Fruit fly (Drosophila melanogaster) whole organism, embryonic: Measurements from ENCODE around the gene Nthl1.

Source experiments
- Atf6 ChIP-seq: fragments of 200-800 bp; sonication (Bioruptor generic); IDR thresholded peaks from 2 replicates; pipeline ENCODE4 v1.3.6; 2022; ENCODE audit warnings: missing biosample characterization, missing genetic modification characterization
- CG10321 ChIP-seq: fragments of 200-800 bp; sonication (Bioruptor generic); IDR thresholded peaks from 2 replicates; pipeline ENCODE4 v1.3.6; 2022; ENCODE audit warnings: missing biosample characterization, missing genetic modification characterization
- CG10543 ChIP-seq: fragments of 200-800 bp; sonication (Bioruptor generic); optimal IDR thresholded peaks from 3 replicates; lab custom pipeline; 2017; ENCODE audit warnings: missing biosample characterization, mild to moderate bottlenecking, missing genetic modification characterization, moderate library complexity
- CG11085 ChIP-seq: fragments of 200-800 bp; sonication (Bioruptor generic); IDR thresholded peaks from 2 replicates; pipeline ENCODE4 v1.3.6; 2022; ENCODE audit warnings: missing biosample characterization, missing genetic modification characterization
- CG11696 ChIP-seq: fragments of 200-800 bp; sonication (Bioruptor generic); IDR thresholded peaks from 2 replicates; pipeline ENCODE4 v1.3.6; 2022; ENCODE audit warnings: missing biosample characterization, missing genetic modification characterization
- CG13287 ChIP-seq: fragments of 200-800 bp; sonication (Bioruptor generic); IDR thresholded peaks from 2 replicates; pipeline ENCODE4 v1.3.6; 2022; ENCODE audit warnings: missing biosample characterization, missing genetic modification characterization; ENCODE audit not compliant: partially characterized antibody
- CG16815 ChIP-seq: fragments of 200-800 bp; sonication (Bioruptor generic); optimal IDR thresholded peaks from 3 replicates; lab custom pipeline; 2017; ENCODE audit warnings: missing biosample characterization, mild to moderate bottlenecking, missing genetic modification characterization
- CG18619 ChIP-seq: fragments of 200-800 bp; sonication (Bioruptor generic); optimal IDR thresholded peaks from 3 replicates; lab custom pipeline; 2017; ENCODE audit warnings: missing biosample characterization, mild to moderate bottlenecking, missing genetic modification characterization
- CG2875 ChIP-seq: fragments of 200-800 bp; sonication (Bioruptor generic); optimal IDR thresholded peaks from 2 replicates; lab custom pipeline; 2017; ENCODE audit warnings: missing biosample characterization, mild to moderate bottlenecking, missing genetic modification characterization, missing genetic modification reagents
- CG32767 ChIP-seq: fragments of 200-800 bp; sonication (Bioruptor generic); IDR thresholded peaks from 2 replicates; pipeline ENCODE4 v1.3.6; 2022; ENCODE audit warnings: missing biosample characterization, missing genetic modification characterization
- CG34376 ChIP-seq: fragments of 200-800 bp; sonication (Bioruptor generic); optimal IDR thresholded peaks from 2 replicates; lab custom pipeline; 2018; ENCODE audit warnings: missing biosample characterization, mild to moderate bottlenecking, missing genetic modification characterization
- CG4404 ChIP-seq: fragments of 200-800 bp; sonication (Bioruptor generic); IDR thresholded peaks from 2 replicates; pipeline ENCODE4 v1.3.6; 2022; ENCODE audit warnings: missing biosample characterization, missing genetic modification characterization
- CG6765 ChIP-seq: fragments of 200-800 bp; sonication (Bioruptor generic); optimal IDR thresholded peaks from 3 replicates; lab custom pipeline; 2017; ENCODE audit warnings: missing biosample characterization, mild to moderate bottlenecking, missing genetic modification characterization
- CG6854 ChIP-seq: fragments of 200-800 bp; sonication (Bioruptor generic); optimal IDR thresholded peaks from 3 replicates; lab custom pipeline; 2017; ENCODE audit warnings: missing biosample characterization, mild to moderate bottlenecking, missing genetic modification characterization
- CG9215 ChIP-seq: fragments of 200-800 bp; sonication (Bioruptor generic); IDR thresholded peaks from 2 replicates; pipeline ENCODE4 v1.3.6; 2022; ENCODE audit warnings: missing biosample characterization, missing genetic modification characterization
- CG9609 ChIP-seq: fragments of 200-800 bp; sonication (Bioruptor generic); optimal IDR thresholded peaks from 3 replicates; lab custom pipeline; 2016; ENCODE audit warnings: missing biosample characterization, missing genetic modification characterization
- CkIIα-i1 ChIP-seq: fragments of 200-800 bp; sonication (Bioruptor generic); IDR thresholded peaks from 2 replicates; pipeline ENCODE4 v1.3.6; 2022; ENCODE audit warnings: missing biosample characterization, missing genetic modification characterization
- D19B ChIP-seq: fragments of 200-800 bp; sonication (Bioruptor generic); optimal IDR thresholded peaks from 2 replicates; lab custom pipeline; 2017; ENCODE audit warnings: missing biosample characterization, mild to moderate bottlenecking, missing genetic modification characterization
- Dip3 ChIP-seq: fragments of 200-800 bp; sonication (Bioruptor generic); optimal IDR thresholded peaks from 3 replicates; lab custom pipeline; 2016; ENCODE audit warnings: missing biosample characterization, missing genetic modification characterization
- Elba2 ChIP-seq: fragments of 200-800 bp; sonication (Bioruptor generic); optimal IDR thresholded peaks from 3 replicates; lab custom pipeline; 2016; ENCODE audit warnings: missing biosample characterization, missing genetic modification characterization
- HHEX ChIP-seq: fragments of 200-800 bp; sonication (Bioruptor generic); optimal IDR thresholded peaks from 3 replicates; lab custom pipeline; 2017; ENCODE audit warnings: missing biosample characterization, mild to moderate bottlenecking, missing genetic modification characterization, missing genetic modification reagents
- Hsf ChIP-seq: fragments of 200-800 bp; sonication (Bioruptor generic); optimal IDR thresholded peaks from 3 replicates; lab custom pipeline; 2016; ENCODE audit warnings: missing biosample characterization, missing genetic modification characterization
- Nf-YB ChIP-seq: fragments of 200-800 bp; sonication (Bioruptor generic); optimal IDR thresholded peaks from 3 replicates; lab custom pipeline; 2019; ENCODE audit warnings: missing biosample characterization, mild to moderate bottlenecking, missing genetic modification characterization, moderate library complexity
- PHDP ChIP-seq: fragments of 200-800 bp; sonication (Bioruptor generic); optimal IDR thresholded peaks from 3 replicates; lab custom pipeline; 2018; ENCODE audit warnings: missing biosample characterization, mild to moderate bottlenecking, missing genetic modification characterization, moderate library complexity
- Poxn ChIP-seq: fragments of 200-800 bp; sonication (Bioruptor generic); IDR thresholded peaks from 2 replicates; pipeline ENCODE4 v1.3.6; 2022; ENCODE audit warnings: missing biosample characterization, missing genetic modification characterization
- abd-A ChIP-seq: fragments of 200-800 bp; sonication (Bioruptor generic); optimal IDR thresholded peaks from 3 replicates; lab custom pipeline; 2019; ENCODE audit warnings: missing biosample characterization, mild to moderate bottlenecking, missing genetic modification characterization, moderate library complexity
- ato ChIP-seq: fragments of 200-800 bp; sonication (Bioruptor generic); IDR thresholded peaks from 2 replicates; pipeline ENCODE4 v1.3.6; 2022; ENCODE audit warnings: missing biosample characterization, missing genetic modification characterization; ENCODE audit not compliant: partially characterized antibody
- chinmo ChIP-seq: fragments of 200-800 bp; sonication (Bioruptor generic); IDR thresholded peaks from 4 replicates; pipeline ENCODE4 v1.3.6; 2022; ENCODE audit warnings: missing biosample characterization, missing genetic modification characterization; ENCODE audit not compliant: partially characterized antibody
- chm ChIP-seq: fragments of 200-800 bp; sonication (Bioruptor generic); IDR thresholded peaks from 2 replicates; pipeline ENCODE4 v1.3.6; 2022; ENCODE audit warnings: missing biosample characterization, missing genetic modification characterization
- crp ChIP-seq, 2 experiments: fragments of 200-800 bp; sonication (Bioruptor generic); optimal IDR thresholded peaks; 2 replicates in 1 of 2; 3 replicates in 1 of 2; lab custom pipeline; 2017; ENCODE audit warnings: missing biosample characterization in 2 of 2, missing genetic modification characterization in 2 of 2, mild to moderate bottlenecking in 1 of 2, moderate library complexity in 1 of 2
- dati ChIP-seq: fragments of 200-800 bp; sonication (Bioruptor generic); IDR thresholded peaks from 2 replicates; pipeline ENCODE4 v1.3.6; 2022; ENCODE audit warnings: missing biosample characterization, missing genetic modification characterization
- ewg ChIP-seq: fragments of 200-800 bp; sonication (Bioruptor generic); optimal IDR thresholded peaks from 3 replicates; lab custom pipeline; 2017; ENCODE audit warnings: mild to moderate bottlenecking, missing biosample characterization, missing genetic modification reagents, missing genetic modification characterization
- gcm ChIP-seq: fragments of 200-800 bp; sonication (Bioruptor generic); optimal IDR thresholded peaks from 2 replicates; lab custom pipeline; 2019; ENCODE audit warnings: missing biosample characterization, mild to moderate bottlenecking, missing genetic modification characterization, moderate library complexity
- gcm2 ChIP-seq: fragments of 200-800 bp; sonication (Bioruptor generic); optimal IDR thresholded peaks from 2 replicates; lab custom pipeline; 2016; ENCODE audit warnings: missing biosample characterization, missing genetic modification characterization
- gsb ChIP-seq: fragments of 200-800 bp; sonication (Bioruptor generic); IDR thresholded peaks from 2 replicates; pipeline ENCODE4 v1.3.6; 2022; ENCODE audit warnings: missing biosample characterization, missing genetic modification characterization
- hb ChIP-seq: fragments of 200-800 bp; sonication (Bioruptor generic); IDR thresholded peaks from 3 replicates; pipeline ENCODE4 v1.3.6; 2022; ENCODE audit warnings: missing biosample characterization, missing genetic modification characterization; ENCODE audit not compliant: partially characterized antibody
- klu ChIP-seq: fragments of 200-800 bp; sonication (Bioruptor generic); IDR thresholded peaks from 2 replicates; pipeline ENCODE4 v1.3.6; 2022; ENCODE audit warnings: missing biosample characterization, missing genetic modification characterization
- lab ChIP-seq: fragments of 200-800 bp; sonication (Bioruptor generic); optimal IDR thresholded peaks from 3 replicates; lab custom pipeline; 2017; ENCODE audit warnings: missing biosample characterization, missing genetic modification characterization, mild to moderate bottlenecking, moderate library complexity, missing genetic modification reagents
- sd ChIP-seq: fragments of 200-800 bp; sonication (Bioruptor generic); optimal IDR thresholded peaks from 3 replicates; lab custom pipeline; 2018; ENCODE audit warnings: missing biosample characterization, mild to moderate bottlenecking, missing genetic modification characterization, moderate library complexity
- sob ChIP-seq: fragments of 200-800 bp; sonication (Bioruptor generic); IDR thresholded peaks from 2 replicates; pipeline ENCODE4 v1.3.6; 2022; ENCODE audit warnings: missing biosample characterization, missing genetic modification characterization
- sqz ChIP-seq: fragments of 200-800 bp; sonication (Bioruptor generic); optimal IDR thresholded peaks from 3 replicates; lab custom pipeline; 2018; ENCODE audit warnings: missing biosample characterization, mild to moderate bottlenecking, missing genetic modification characterization
- sug ChIP-seq: fragments of 200-800 bp; optimal IDR thresholded peaks from 2 replicates; lab custom pipeline; 2019; ENCODE audit warnings: missing biosample characterization, mild to moderate bottlenecking, missing genetic modification characterization, moderate library complexity
- toy ChIP-seq: fragments of 200-800 bp; sonication (Bioruptor generic); IDR thresholded peaks from 2 replicates; pipeline ENCODE4 v1.3.6; 2022; ENCODE audit warnings: missing biosample characterization, missing genetic modification characterization
- wek ChIP-seq: fragments of 200-800 bp; sonication (Bioruptor generic); optimal IDR thresholded peaks from 3 replicates; lab custom pipeline; 2018; ENCODE audit warnings: missing biosample characterization, mild to moderate bottlenecking, missing genetic modification characterization, moderate library complexity
- zen2 ChIP-seq: fragments of 200-800 bp; sonication (Bioruptor generic); IDR thresholded peaks from 3 replicates; pipeline ENCODE4 v1.3.6; 2022; ENCODE audit warnings: missing biosample characterization, missing genetic modification characterization; ENCODE audit not compliant: partially characterized antibody

Gene Nthl1

dm6 chr2L:20889857-20890606, 37.6 kb downstream of the Nthl1 start (continued):
- TF ChIP-seq CG11085 (GFP tag; lab: Robert Waterston, UW): no peak
- TF ChIP-seq Nf-YB (GFP tag; lab: Kevin White, UChicago): peak; percentile 47
- no peak for TF ChIP-seq CG6854 (GFP tag; lab: Kevin White, UChicago)
- no peak; the same call in 1 of the 2 replicates for TF ChIP-seq CG13287 (GFP tag; lab: Robert Waterston, UW)
- peak; percentile 6 for TF ChIP-seq ewg (GFP tag; lab: Kevin White, UChicago)
- TF ChIP-seq toy (GFP tag; lab: Robert Waterston, UW): no peak
- no peak for TF ChIP-seq CG16815 (GFP tag; lab: Kevin White, UChicago)
- TF ChIP-seq CG18619 (GFP tag; lab: Kevin White, UChicago): no peak
- no peak for TF ChIP-seq D19B
- no peak for TF ChIP-seq CG10321 (GFP tag; lab: Robert Waterston, UW)
- TF ChIP-seq, all 482 proteins: peak for 173

dm6 chr2L:20887273-20887672, 40.4 kb downstream of the Nthl1 start:
- TF ChIP-seq sob (GFP tag; lab: Robert Waterston, UW) (no peak), klu (GFP tag; lab: Robert Waterston, UW) (no peak), crp (GFP tag; optimal IDR thresholded peaks at IDR 0.05; lab: Kevin White, UChicago) (no peak), CG32767 (GFP tag; lab: Robert Waterston, UW) (no peak), gsb (GFP tag; lab: Robert Waterston, UW) (no peak), zen2 (GFP tag; lab: Robert Waterston, UW) (no peak), hb (GFP tag; lab: Robert Waterston, UW) (no peak), CG9215 (GFP tag; lab: Robert Waterston, UW) (no peak), gcm (GFP tag; lab: Kevin White, UChicago) (no peak), sqz (GFP tag; lab: Kevin White, UChicago) (no peak), ato (GFP tag; lab: Robert Waterston, UW) (no peak), CG2875 (GFP tag; lab: Kevin White, UChicago) (no peak), CkIIα-i1 (GFP tag; lab: Robert Waterston, UW) (no peak), lab (GFP tag; lab: Kevin White, UChicago) (no peak), CG9609 (no peak), Hsf (GFP tag; lab: Kevin White, UChicago) (no peak), gcm2 (GFP tag; lab: Kevin White, UChicago) (no peak), CG4404 (GFP tag; lab: Robert Waterston, UW) (no peak), chm (GFP tag; lab: Robert Waterston, UW) (no peak), Dip3 (GFP tag; lab: Kevin White, UChicago) (no peak)

- peak; percentile 26 for TF ChIP-seq PHDP (tag; lab: Kevin White, UChicago)
- TF ChIP-seq CG34376 (GFP tag; lab: Kevin White, UChicago): peak; percentile 65
- no peak for TF ChIP-seq Poxn (GFP tag; lab: Robert Waterston, UW)
- TF ChIP-seq dati (GFP tag; lab: Robert Waterston, UW): 0 out of 2 replicates have a peak, but pooled peaks have one; percentile 8
- peak; percentile 16 for TF ChIP-seq CG6765 (GFP tag; lab: Kevin White, UChicago)
- TF ChIP-seq Elba2 (GFP tag; lab: Kevin White, UChicago): no peak
- TF ChIP-seq HHEX: no peak
- 0 out of 2 replicates have a peak, but pooled peaks have one; percentile 6 for TF ChIP-seq CG11696 (GFP tag; lab: Robert Waterston, UW)
- TF ChIP-seq abd-A (tag; lab: Kevin White, UChicago): peak; percentile 44
- peak; percentile 92 for TF ChIP-seq sd (tag; lab: Kevin White, UChicago)
- peak; percentile 14; the same call in 1 of the 2 replicates for TF ChIP-seq Atf6 (GFP tag; lab: Robert Waterston, UW)
- peak; percentile 30 for TF ChIP-seq CG10543 (GFP tag; lab: Kevin White, UChicago)
- TF ChIP-seq chinmo (GFP tag; lab: Robert Waterston, UW): peak; percentile 90; the same call in 3 of the 4 replicates
- peak in 1 of 2 experiments; percentile 61 for TF ChIP-seq crp (GFP tag; optimal IDR thresholded peaks at IDR 0.05; lab: Kevin White, UChicago)
- peak; percentile 53 for TF ChIP-seq sug (tag; lab: Kevin White, UChicago)
- peak; percentile 11 for TF ChIP-seq wek (GFP tag; lab: Kevin White, UChicago)
These were observed 41.7 kb downstream of the Nthl1 start for dm6 chr2L:20885889-20886507.
